Worm (Caenorhabditis elegans) whole organism, L1 larva: ENCODE results near the gene F18E3.11.

Source experiments
- ama-1 ChIP-seq: fragments of 150-350 bp; optimal IDR thresholded peaks from 2 replicates; lab custom pipeline; 2014
- dpl-1 ChIP-seq, 3 experiments: fragments of 150-350 bp in 2 of 3; sonication (generic microtip) in 1 of 3; optimal IDR thresholded peaks; 2 replicates each; lab custom pipeline; 2014 to 2017; ENCODE audit warnings: missing biosample characterization in 3 of 3, missing genetic modification characterization in 3 of 3, missing genetic modification reagents in 3 of 3
- fkh-10 ChIP-seq: sonication (generic microtip); optimal IDR thresholded peaks from 2 replicates; lab custom pipeline; 2017; ENCODE audit warnings: missing biosample characterization, missing genetic modification reagents, missing genetic modification characterization
- lin-13 ChIP-seq: fragments of 150-350 bp; optimal IDR thresholded peaks from 2 replicates; lab custom pipeline; 2014; ENCODE audit warnings: missing biosample characterization, missing genetic modification reagents, missing genetic modification characterization
- nhr-11 ChIP-seq: fragments of 150-350 bp; optimal IDR thresholded peaks from 2 replicates; lab custom pipeline; 2014; ENCODE audit warnings: missing biosample characterization, missing genetic modification characterization
- nhr-76 ChIP-seq: sonication (generic microtip); optimal IDR thresholded peaks from 2 replicates; lab custom pipeline; 2017; ENCODE audit warnings: missing biosample characterization, missing genetic modification characterization
- nhr-77 ChIP-seq: fragments of 150-350 bp; optimal IDR thresholded peaks from 2 replicates; lab custom pipeline; 2014; ENCODE audit warnings: missing biosample characterization, missing genetic modification characterization
- unc-130 ChIP-seq: fragments of 150-350 bp; optimal IDR thresholded peaks from 2 replicates; lab custom pipeline; 2017; ENCODE audit warnings: missing biosample characterization, missing genetic modification characterization, inconsistent platforms
- unc-62 ChIP-seq: fragments of 150-350 bp; optimal IDR thresholded peaks from 2 replicates; lab custom pipeline; 2014; ENCODE audit warnings: missing biosample characterization, missing genetic modification reagents, missing genetic modification characterization
- zag-1 ChIP-seq: fragments of 150-350 bp; optimal IDR thresholded peaks from 2 replicates; lab custom pipeline; 2014; ENCODE audit warnings: missing biosample characterization, missing genetic modification characterization

- TF ChIP-seq unc-130 (tag; lab: Kevin White, UChicago) (no peak), nhr-76 (tag; lab: Kevin White, UChicago) (no peak), nhr-77 (tag; lab: Kevin White, UChicago) (no peak), dpl-1 (GFP tag; optimal IDR thresholded peaks at IDR 0.05; lab: Kevin White, UChicago) (no peak), unc-62 (no peak), fkh-10 (GFP tag; lab: Kevin White, UChicago) (no peak), lin-13 (GFP tag; lab: Kevin White, UChicago) (no peak), nhr-11 (tag; lab: Kevin White, UChicago) (no peak), zag-1 (tag; lab: Kevin White, UChicago) (no peak), ama-1 (lab: Kevin White, UChicago) (no peak)
Measured at ce11 chrV:7414909-7415308, 1.6 kb downstream of the F18E3.11 start, which contains the start of gene F18E3.12.
